Fruit fly (Drosophila melanogaster) whole organism, pupa: ENCODE measurements around the gene Ae2.

Experiments
- CG10348 ChIP-seq: fragments of 200-800 bp; sonication (Bioruptor generic); IDR thresholded peaks from 2 replicates; pipeline ENCODE4 v1.3.6; 2022; ENCODE audit warnings: missing biosample characterization, missing genetic modification characterization
- CG12605 ChIP-seq: fragments of 200-800 bp; sonication (Bioruptor generic); IDR thresholded peaks from 2 replicates; pipeline ENCODE4 v1.3.6; 2022; ENCODE audit warnings: missing biosample characterization, missing genetic modification characterization
- CG13204 ChIP-seq: fragments of 200-800 bp; sonication (Bioruptor generic); optimal IDR thresholded peaks from 2 replicates; lab custom pipeline; 2018; ENCODE audit warnings: missing biosample characterization, mild to moderate bottlenecking, missing genetic modification characterization, moderate library complexity
- CG14655 ChIP-seq: fragments of 200-800 bp; sonication (Bioruptor generic); optimal IDR thresholded peaks from 3 replicates; lab custom pipeline; 2017; ENCODE audit warnings: mild to moderate bottlenecking, missing biosample characterization, missing genetic modification reagents, missing genetic modification characterization
- CG15710 ChIP-seq: fragments of 200-800 bp; sonication (Bioruptor generic); optimal IDR thresholded peaks from 2 replicates; lab custom pipeline; 2018; ENCODE audit warnings: missing biosample characterization, mild to moderate bottlenecking, missing genetic modification characterization, moderate library complexity
- CG17806 ChIP-seq: fragments of 200-800 bp; sonication (Bioruptor generic); optimal IDR thresholded peaks from 2 replicates; lab custom pipeline; 2018; ENCODE audit warnings: missing biosample characterization, mild to moderate bottlenecking, missing genetic modification characterization, moderate library complexity
- CG32121 ChIP-seq: fragments of 200-800 bp; sonication (Bioruptor generic); IDR thresholded peaks from 2 replicates; pipeline ENCODE4 v1.3.6; 2022; ENCODE audit warnings: missing biosample characterization, missing genetic modification characterization
- CG34367 ChIP-seq: fragments of 200-800 bp; sonication (Bioruptor generic); optimal IDR thresholded peaks from 2 replicates; lab custom pipeline; 2018; ENCODE audit warnings: missing biosample characterization, mild to moderate bottlenecking, missing genetic modification characterization
- CG4496 ChIP-seq: fragments of 200-800 bp; sonication (Bioruptor generic); IDR thresholded peaks from 3 replicates; pipeline ENCODE4 v1.3.6; 2022; ENCODE audit warnings: missing biosample characterization, missing genetic modification characterization
- CG8159 ChIP-seq: fragments of 200-800 bp; sonication (Bioruptor generic); optimal IDR thresholded peaks from 3 replicates; lab custom pipeline; 2018; ENCODE audit warnings: missing biosample characterization, mild to moderate bottlenecking, missing genetic modification characterization, moderate library complexity
- CG8301 ChIP-seq: fragments of 200-800 bp; sonication (Bioruptor generic); optimal IDR thresholded peaks from 2 replicates; lab custom pipeline; 2018; ENCODE audit warnings: missing biosample characterization, mild to moderate bottlenecking, missing genetic modification characterization
- CG9948 ChIP-seq: fragments of 200-800 bp; sonication (Bioruptor generic); optimal IDR thresholded peaks from 2 replicates; lab custom pipeline; 2018; ENCODE audit warnings: missing biosample characterization, mild to moderate bottlenecking, missing genetic modification characterization, moderate library complexity
- D1 ChIP-seq: fragments of 200-800 bp; sonication (Bioruptor generic); optimal IDR thresholded peaks from 2 replicates; lab custom pipeline; 2018; ENCODE audit warnings: missing biosample characterization, mild to moderate bottlenecking, missing genetic modification characterization, moderate library complexity
- EcR ChIP-seq: fragments of 200-800 bp; sonication (Bioruptor generic); optimal IDR thresholded peaks from 3 replicates; lab custom pipeline; 2019; ENCODE audit warnings: missing biosample characterization, missing genetic modification characterization, mild to moderate bottlenecking, moderate library complexity, missing genetic modification reagents
- Ets98B ChIP-seq: fragments of 200-800 bp; sonication (Bioruptor generic); IDR thresholded peaks from 2 replicates; pipeline ENCODE4 v1.3.6; 2022; ENCODE audit warnings: missing biosample characterization, missing genetic modification characterization
- Pif1A ChIP-seq: fragments of 200-800 bp; sonication (Bioruptor generic); optimal IDR thresholded peaks from 3 replicates; lab custom pipeline; 2016; ENCODE audit warnings: missing biosample characterization, missing genetic modification characterization
- Pif1B ChIP-seq: fragments of 200-800 bp; sonication (Bioruptor generic); optimal IDR thresholded peaks from 3 replicates; lab custom pipeline; 2016; ENCODE audit warnings: missing biosample characterization, missing genetic modification characterization
- Snoo ChIP-seq: fragments of 200-800 bp; sonication (Bioruptor generic); optimal IDR thresholded peaks from 3 replicates; lab custom pipeline; 2017; ENCODE audit warnings: missing biosample characterization, mild to moderate bottlenecking, missing genetic modification characterization, inconsistent platforms
- fd96Ca ChIP-seq: fragments of 200-800 bp; sonication (Bioruptor generic); IDR thresholded peaks from 3 replicates; pipeline ENCODE4 v1.3.6; 2022; ENCODE audit warnings: missing biosample characterization, missing genetic modification characterization
- gl ChIP-seq: fragments of 200-800 bp; sonication (Bioruptor generic); optimal IDR thresholded peaks from 2 replicates; lab custom pipeline; 2018; ENCODE audit warnings: missing biosample characterization, mild to moderate bottlenecking, missing genetic modification characterization
- rn ChIP-seq: fragments of 200-800 bp; sonication (Bioruptor generic); IDR thresholded peaks from 2 replicates; pipeline ENCODE4 v1.3.6; 2022; ENCODE audit warnings: missing biosample characterization, missing genetic modification characterization

The Ae2 gene

dm6 chr3L:9762036-9762597 lies 1.2 kb upstream of the Ae2 start:
- peak; percentile 48; the same call in 1 of the 2 replicates for TF ChIP-seq Ets98B (GFP tag; lab: Robert Waterston, UW)
- peak; percentile 28 for TF ChIP-seq CG14655
- no peak for TF ChIP-seq CG32121
- TF ChIP-seq CG4496 (GFP tag; lab: Robert Waterston, UW) = peak; percentile 73; the same call in 2 of the 3 replicates
- peak; percentile 59 for TF ChIP-seq CG12605 (GFP tag; lab: Robert Waterston, UW)
- peak; percentile 61; the same call in 1 of the 3 replicates for TF ChIP-seq fd96Ca
- no peak for TF ChIP-seq rn (GFP tag; lab: Robert Waterston, UW)
- TF ChIP-seq CG8301 (tag; lab: Kevin White, UChicago) = peak; percentile 7

- TF ChIP-seq CG8159 (peak; percentile 7), CG9948 (peak; percentile 11), CG12605 (GFP tag; lab: Robert Waterston, UW) (peak; percentile 7; the same call in 1 of the 2 replicates), Pif1B (GFP tag; lab: Kevin White, UChicago) (no peak), CG13204 (no peak), CG10348 (GFP tag; lab: Robert Waterston, UW) (no peak), fd96Ca (no peak), Snoo (tag; lab: Kevin White, UChicago) (no peak), CG15710 (no peak), gl (tag; lab: Kevin White, UChicago) (no peak), Pif1A (GFP tag; lab: Kevin White, UChicago) (no peak), CG8301 (tag; lab: Kevin White, UChicago) (no peak), CG14655 (peak; percentile 53), CG17806 (tag; lab: Kevin White, UChicago) (peak; percentile 24), D1 (tag; lab: Kevin White, UChicago) (no peak), CG4496 (GFP tag; lab: Robert Waterston, UW) (no peak), rn (GFP tag; lab: Robert Waterston, UW) (no peak)
- TF ChIP-seq, all 21 proteins: peak for 5
These were observed 963 bp downstream of the Ae2 start for dm6 chr3L:9764307-9764706.

- TF ChIP-seq CG15710 = peak; percentile 25
- 0 out of 2 replicates have a peak, but pooled peaks have one; percentile 16 for TF ChIP-seq CG12605 (GFP tag; lab: Robert Waterston, UW)
- peak; percentile 13 for TF ChIP-seq Snoo (tag; lab: Kevin White, UChicago)
- no peak for TF ChIP-seq CG10348 (GFP tag; lab: Robert Waterston, UW)
- no peak for TF ChIP-seq gl (tag; lab: Kevin White, UChicago)
- TF ChIP-seq Ets98B (GFP tag; lab: Robert Waterston, UW) = no peak
- TF ChIP-seq fd96Ca = peak; percentile 23; the same call in 1 of the 3 replicates
- no peak for TF ChIP-seq CG32121
- peak; percentile 53; the same call in 2 of the 3 replicates for TF ChIP-seq CG4496 (GFP tag; lab: Robert Waterston, UW)
- no peak for TF ChIP-seq rn (GFP tag; lab: Robert Waterston, UW)
- peak; percentile 30 for TF ChIP-seq CG9948
- TF ChIP-seq EcR (GFP tag; lab: Kevin White, UChicago) = no peak
- TF ChIP-seq CG17806 (tag; lab: Kevin White, UChicago) = peak; percentile 50
- no peak for TF ChIP-seq CG34367 (tag; lab: Kevin White, UChicago)
- TF ChIP-seq CG8301 (tag; lab: Kevin White, UChicago) = peak; percentile 62
- TF ChIP-seq Pif1A (GFP tag; lab: Kevin White, UChicago) = peak; percentile 23
- TF ChIP-seq CG13204 = no peak
- peak; percentile 48 for TF ChIP-seq CG8159
- TF ChIP-seq D1 (tag; lab: Kevin White, UChicago) = no peak
- TF ChIP-seq CG14655 = peak; percentile 80
- TF ChIP-seq Pif1B (GFP tag; lab: Kevin White, UChicago) = peak; percentile 24
These were observed 1.8 kb downstream of the Ae2 start for dm6 chr3L:9764915-9765709.

- TF ChIP-seq Pif1B (GFP tag; lab: Kevin White, UChicago) (no peak), CG8159 (no peak), CG34367 (tag; lab: Kevin White, UChicago) (no peak), Snoo (tag; lab: Kevin White, UChicago) (no peak), fd96Ca (no peak), CG4496 (GFP tag; lab: Robert Waterston, UW) (no peak), CG10348 (GFP tag; lab: Robert Waterston, UW) (no peak), Pif1A (GFP tag; lab: Kevin White, UChicago) (no peak), Ets98B (GFP tag; lab: Robert Waterston, UW) (no peak), gl (tag; lab: Kevin White, UChicago) (no peak), EcR (GFP tag; lab: Kevin White, UChicago) (no peak), CG8301 (tag; lab: Kevin White, UChicago) (no peak), CG17806 (tag; lab: Kevin White, UChicago) (no peak)
These were observed 2.3 kb downstream of the Ae2 start for dm6 chr3L:9765710-9766005.

- TF ChIP-seq gl (tag; lab: Kevin White, UChicago) (no peak), rn (GFP tag; lab: Robert Waterston, UW) (no peak), CG8301 (tag; lab: Kevin White, UChicago) (no peak), Pif1B (GFP tag; lab: Kevin White, UChicago) (no peak), CG17806 (tag; lab: Kevin White, UChicago) (no peak), D1 (tag; lab: Kevin White, UChicago) (no peak), EcR (GFP tag; lab: Kevin White, UChicago) (no peak)
These were observed 3.0 kb downstream of the Ae2 start for dm6 chr3L:9766364-9766763.
